Worm (Caenorhabditis elegans): Measurements from ENCODE around the gene srw-22.

Gene srw-22

DNA sequence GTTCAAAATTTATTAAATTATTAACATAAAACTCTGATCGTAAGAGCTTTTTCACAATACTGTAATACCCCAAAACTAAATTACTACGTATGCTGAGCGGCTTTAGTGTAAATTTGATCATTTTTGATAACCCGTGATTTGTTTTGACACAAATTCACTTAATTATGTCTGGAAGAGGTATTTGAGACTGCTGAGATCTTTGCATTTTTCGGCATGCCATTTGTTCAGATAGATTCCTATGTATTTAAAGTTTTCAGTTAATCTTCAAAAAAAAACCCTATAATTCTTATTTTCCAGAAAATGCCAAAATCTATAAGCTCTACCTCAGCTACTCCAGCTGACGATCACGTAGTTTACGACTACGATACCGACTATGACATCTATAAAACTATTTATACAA, 38.2 kb upstream of the srw-22 start, which contains the start of gene srw-15:
Gene srw-15, plus strand, starts transcription at position 301 of the 400 bp plus-strand sequence.
- TF ChIP-seq flh-1 (GFP tag; optimal IDR thresholded peaks at IDR 0.05) (no peak), nhr-237 (tag; optimal IDR thresholded peaks at IDR 0.05) (no peak), mls-2 (tag; optimal IDR thresholded peaks at IDR 0.05) (no peak), blmp-1 (tag; optimal IDR thresholded peaks at IDR 0.05) (no peak), ces-1 (GFP tag; optimal IDR thresholded peaks at IDR 0.05) (no peak), nhr-76 (tag; optimal IDR thresholded peaks at IDR 0.05) (no peak), M03D4.4 (tag; optimal IDR thresholded peaks at IDR 0.05) (no peak)

DNA sequence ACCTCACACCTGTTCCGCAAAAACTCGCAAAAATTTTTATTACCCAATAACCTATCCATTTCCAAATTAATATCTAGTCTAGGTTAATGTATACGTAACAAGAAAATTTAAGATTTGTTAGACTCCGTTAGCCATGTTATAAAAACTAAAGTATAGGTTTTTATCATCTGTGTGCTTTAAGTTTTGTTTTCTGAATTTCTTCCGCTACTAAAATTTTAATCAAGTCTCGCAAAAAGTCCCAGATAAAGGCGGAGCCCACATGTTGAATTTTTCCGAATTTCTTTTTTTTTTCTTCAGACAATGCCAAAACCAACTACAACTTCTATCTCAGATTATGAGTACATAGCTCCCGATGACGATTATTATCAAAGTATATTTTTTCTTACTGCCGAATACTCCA, 36.2 kb upstream of the srw-22 start, which contains the start of gene srw-13:
Gene srw-13, plus strand, starts transcription at position 301 of the 400 bp plus-strand sequence.
- TF ChIP-seq unc-62 (GFP tag; optimal IDR thresholded peaks at IDR 0.05) (no peak), unc-120 (tag; optimal IDR thresholded peaks at IDR 0.05; ENCODE audit: poor library complexity, severe bottlenecking) (no peak), pha-4 (tag; optimal IDR thresholded peaks at IDR 0.05) (no peak), drap-1 (GFP tag; optimal IDR thresholded peaks at IDR 0.05) (no peak), M03D4.4 (tag; optimal IDR thresholded peaks at IDR 0.05) (no peak), blmp-1 (tag; optimal IDR thresholded peaks at IDR 0.05) (no peak)

DNA sequence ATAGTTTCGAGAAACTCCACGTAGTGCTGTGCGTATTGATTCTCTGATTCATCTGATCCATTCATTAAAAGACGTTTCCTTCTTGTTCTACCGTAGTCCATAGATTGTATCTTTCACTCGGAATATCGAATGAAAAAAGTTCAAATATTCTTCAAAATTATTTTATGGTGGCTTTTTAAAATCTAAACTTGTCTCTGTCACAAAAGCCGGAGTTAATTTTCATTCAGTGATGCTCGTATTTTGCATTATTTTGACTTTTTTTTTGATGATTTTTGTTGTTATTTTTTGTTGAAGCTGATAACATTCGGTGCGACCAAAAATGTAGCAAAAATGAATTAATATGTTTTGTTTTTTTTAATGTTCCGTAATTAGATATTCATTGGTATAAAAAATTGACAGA, 32.7 kb upstream of the srw-22 start, which contains the start of gene nhr-164:
Gene nhr-164, minus strand, starts transcription at position 101 of the 400 bp plus-strand sequence.
- TF ChIP-seq nhr-2 (tag; optimal IDR thresholded peaks at IDR 0.05) (no peak), sem-2 (GFP tag; optimal IDR thresholded peaks at IDR 0.05) (no peak), unc-62 (GFP tag; optimal IDR thresholded peaks at IDR 0.05) (no peak), blmp-1 (tag; optimal IDR thresholded peaks at IDR 0.05) (no peak), ceh-43 (GFP tag; optimal IDR thresholded peaks at IDR 0.05) (no peak), ceh-83 (GFP tag; optimal IDR thresholded peaks at IDR 0.05) (no peak), flh-1 (GFP tag; optimal IDR thresholded peaks at IDR 0.05) (no peak), ces-1 (GFP tag; optimal IDR thresholded peaks at IDR 0.05) (no peak), ztf-11 (tag; optimal IDR thresholded peaks at IDR 0.05) (no peak), lin-13 (tag; optimal IDR thresholded peaks at IDR 0.05) (no peak), nhr-12 (tag; optimal IDR thresholded peaks at IDR 0.05) (no peak), zip-8 (tag; optimal IDR thresholded peaks at IDR 0.05) (no peak), unc-120 (tag; optimal IDR thresholded peaks at IDR 0.05; ENCODE audit: poor library complexity, severe bottlenecking) (no peak), nhr-237 (tag; optimal IDR thresholded peaks at IDR 0.05) (no peak), mls-2 (tag; optimal IDR thresholded peaks at IDR 0.05) (no peak), M03D4.4 (tag; optimal IDR thresholded peaks at IDR 0.05) (no peak), elt-3 (tag; optimal IDR thresholded peaks at IDR 0.05) (no peak), snpc-4 (tag; optimal IDR thresholded peaks at IDR 0.05) (no peak)

DNA sequence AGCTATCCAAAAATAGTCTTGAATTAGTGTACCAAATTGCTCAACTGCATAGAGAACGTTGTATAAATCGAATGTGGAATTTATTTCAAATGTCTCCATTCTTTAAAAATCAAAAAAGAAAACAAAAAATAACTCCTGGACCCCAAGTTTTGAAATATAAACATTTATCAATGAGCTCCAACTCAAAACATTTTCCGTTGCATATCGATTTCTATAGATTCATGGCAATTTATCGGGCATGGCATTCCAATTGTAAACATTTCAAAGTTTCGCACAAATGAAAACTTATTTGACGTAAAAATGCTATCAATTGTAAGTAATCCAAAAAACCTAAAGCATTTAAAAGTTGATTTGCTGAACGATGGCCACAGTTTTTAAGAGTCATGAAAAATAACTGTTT, 29.9 kb upstream of the srw-22 start, which contains the start of gene srw-12:
Gene srw-12, minus strand, starts transcription at position 101 of the 400 bp plus-strand sequence.
- TF ChIP-seq zip-8 (tag; optimal IDR thresholded peaks at IDR 0.05) = no peak
- TF ChIP-seq unc-62 (GFP tag; optimal IDR thresholded peaks at IDR 0.05) = no peak
- no peak for TF ChIP-seq hlh-1 (tag; optimal IDR thresholded peaks at IDR 0.05)
- no peak for TF ChIP-seq flh-1 (GFP tag; optimal IDR thresholded peaks at IDR 0.05)
- TF ChIP-seq ham-2 (GFP tag; optimal IDR thresholded peaks at IDR 0.05) = no peak
- no peak for TF ChIP-seq sptf-1 (tag; optimal IDR thresholded peaks at IDR 0.05)
- no peak for TF ChIP-seq ceh-83 (GFP tag; optimal IDR thresholded peaks at IDR 0.05)
- TF ChIP-seq lin-32 (GFP tag; optimal IDR thresholded peaks at IDR 0.05) = no peak
- TF ChIP-seq elt-3 (tag; optimal IDR thresholded peaks at IDR 0.05) = no peak
- no peak for TF ChIP-seq ces-1 (GFP tag; optimal IDR thresholded peaks at IDR 0.05)
- TF ChIP-seq elt-1 (tag; optimal IDR thresholded peaks at IDR 0.05; ENCODE audit: borderline replicate concordance, insufficient read depth) = no peak
- TF ChIP-seq lsy-2 (tag; optimal IDR thresholded peaks at IDR 0.05) = no peak
- no peak for TF ChIP-seq nhr-76 (tag; optimal IDR thresholded peaks at IDR 0.05)
- TF ChIP-seq ceh-39 (tag; optimal IDR thresholded peaks at IDR 0.05) = no peak
- TF ChIP-seq mab-5 (tag; optimal IDR thresholded peaks at IDR 0.05) = no peak
- TF ChIP-seq snpc-4 (tag; optimal IDR thresholded peaks at IDR 0.05) = no peak
- TF ChIP-seq unc-120 (tag; optimal IDR thresholded peaks at IDR 0.05; ENCODE audit: poor library complexity, severe bottlenecking) = no peak
- no peak for TF ChIP-seq sem-2 (GFP tag; optimal IDR thresholded peaks at IDR 0.05)

DNA sequence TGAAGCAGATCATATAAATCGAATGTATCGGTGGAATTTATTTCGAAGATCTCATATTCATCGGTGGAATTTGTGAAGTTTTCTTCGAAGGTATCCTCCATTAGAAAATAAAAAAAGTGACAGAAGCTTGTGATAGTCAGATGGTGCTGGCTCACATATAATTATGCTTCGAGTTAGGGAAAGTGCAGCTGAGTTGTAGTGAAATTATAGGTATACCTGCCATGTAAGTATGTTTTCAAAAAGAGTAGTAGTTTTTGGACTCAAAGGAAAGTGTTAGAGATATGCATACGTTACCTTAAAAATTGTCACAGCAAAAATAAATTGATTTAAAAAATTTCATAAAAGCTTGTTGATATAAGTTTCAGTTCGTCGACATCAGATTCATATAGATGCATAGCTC, 28.2 kb upstream of the srw-22 start, which contains the start of gene srw-11:
Gene srw-11, minus strand, starts transcription at position 101 of the 400 bp plus-strand sequence.
- no peak for TF ChIP-seq unc-120 (tag; optimal IDR thresholded peaks at IDR 0.05; ENCODE audit: poor library complexity, severe bottlenecking)
- no peak for TF ChIP-seq elt-1 (tag; optimal IDR thresholded peaks at IDR 0.05; ENCODE audit: borderline replicate concordance, insufficient read depth)
- TF ChIP-seq unc-39 (tag; optimal IDR thresholded peaks at IDR 0.05) = no peak
- no peak for TF ChIP-seq ceh-43 (GFP tag; optimal IDR thresholded peaks at IDR 0.05)
- no peak for TF ChIP-seq lsy-2 (tag; optimal IDR thresholded peaks at IDR 0.05)
- TF ChIP-seq ceh-39 (tag; optimal IDR thresholded peaks at IDR 0.05) = no peak
- TF ChIP-seq sem-2 (GFP tag; optimal IDR thresholded peaks at IDR 0.05) = no peak
- TF ChIP-seq sptf-1 (tag; optimal IDR thresholded peaks at IDR 0.05) = no peak
- no peak for TF ChIP-seq tbx-8 (GFP tag; optimal IDR thresholded peaks at IDR 0.05)
- no peak for TF ChIP-seq lin-32 (GFP tag; optimal IDR thresholded peaks at IDR 0.05)
- no peak for TF ChIP-seq drap-1 (GFP tag; optimal IDR thresholded peaks at IDR 0.05)
- no peak for TF ChIP-seq bed-3 (GFP tag; optimal IDR thresholded peaks at IDR 0.05)
- no peak for TF ChIP-seq mab-5 (tag; optimal IDR thresholded peaks at IDR 0.05)
- TF ChIP-seq mep-1 (tag; optimal IDR thresholded peaks at IDR 0.05) = no peak
- TF ChIP-seq nhr-76 (tag; optimal IDR thresholded peaks at IDR 0.05) = no peak

Data from whole organism, mixed stage, embryonic.